Worm (Caenorhabditis elegans) whole organism, L2 larva: ENCODE data around the gene let-60.

Source experiments
- C34F6.9 ChIP-seq: fragments of 150-350 bp; optimal IDR thresholded peaks from 2 replicates; lab custom pipeline; 2014; ENCODE audit warnings: missing biosample characterization, missing genetic modification characterization
- F13H6.1 ChIP-seq: sonication (generic microtip); optimal IDR thresholded peaks from 2 replicates; lab custom pipeline; 2016; ENCODE audit warnings: missing genetic modification characterization, missing compliant biosample characterization
- Y55F3AM.14 ChIP-seq: fragments of 200-800 bp; sonication (Bioruptor generic); optimal IDR thresholded peaks from 2 replicates; lab custom pipeline; 2018; ENCODE audit warnings: mild to moderate bottlenecking, missing genetic modification characterization, missing compliant biosample characterization
- ZK546.5 ChIP-seq: sonication (generic microtip); optimal IDR thresholded peaks from 2 replicates; lab custom pipeline; 2017; ENCODE audit warnings: missing biosample characterization, missing genetic modification characterization
- aly-2 ChIP-seq: fragments of 150-350 bp; optimal IDR thresholded peaks from 2 replicates; lab custom pipeline; 2014; ENCODE audit warnings: missing biosample characterization, missing genetic modification characterization
- ceh-16 ChIP-seq: fragments of 150-350 bp; optimal IDR thresholded peaks from 2 replicates; lab custom pipeline; 2014; ENCODE audit warnings: missing biosample characterization, missing genetic modification characterization
- elt-3 ChIP-seq: sonication (generic microtip); optimal IDR thresholded peaks from 2 replicates; lab custom pipeline; 2017; ENCODE audit warnings: missing biosample characterization, missing genetic modification characterization
- gmeb-1 ChIP-seq: fragments of 150-350 bp; optimal IDR thresholded peaks from 2 replicates; lab custom pipeline; 2014; ENCODE audit warnings: missing biosample characterization, missing genetic modification characterization
- lin-11 ChIP-seq: fragments of 150-350 bp; sonication (generic microtip); optimal IDR thresholded peaks from 2 replicates; lab custom pipeline; 2014; ENCODE audit warnings: missing biosample characterization, missing genetic modification characterization, inconsistent platforms, mixed read lengths
- lin-13 ChIP-seq: fragments of 150-350 bp; optimal IDR thresholded peaks from 2 replicates; lab custom pipeline; 2014; ENCODE audit warnings: missing biosample characterization, missing genetic modification reagents, missing genetic modification characterization
- lin-39 ChIP-seq: fragments of 150-350 bp; optimal IDR thresholded peaks from 2 replicates; lab custom pipeline; 2014; ENCODE audit warnings: missing biosample characterization, missing genetic modification reagents, missing genetic modification characterization
- lsy-2 ChIP-seq, 2 experiments: fragments of 150-350 bp in 1 of 2; sonication (generic microtip) in 1 of 2; optimal IDR thresholded peaks; 2 replicates each; lab custom pipeline; 2014 to 2017; ENCODE audit warnings: missing biosample characterization in 2 of 2, missing genetic modification characterization in 2 of 2
- mab-5 ChIP-seq: fragments of 150-350 bp; optimal IDR thresholded peaks from 2 replicates; lab custom pipeline; 2014; ENCODE audit warnings: missing biosample characterization, missing genetic modification characterization
- mdl-1 ChIP-seq, 2 experiments: fragments of 150-350 bp in 1 of 2; sonication (generic microtip) in 1 of 2; optimal IDR thresholded peaks; 2 replicates each; lab custom pipeline; 2017; ENCODE audit warnings: missing biosample characterization in 2 of 2, missing genetic modification characterization in 2 of 2
- nhr-129 ChIP-seq: fragments of 150-350 bp; optimal IDR thresholded peaks from 2 replicates; lab custom pipeline; 2014; ENCODE audit warnings: missing biosample characterization, missing genetic modification characterization
- nhr-21 ChIP-seq: fragments of 150-350 bp; optimal IDR thresholded peaks from 2 replicates; lab custom pipeline; 2014; ENCODE audit warnings: missing biosample characterization, missing genetic modification characterization
- nhr-23 ChIP-seq: fragments of 150-350 bp; optimal IDR thresholded peaks from 2 replicates; lab custom pipeline; 2014; ENCODE audit warnings: missing biosample characterization, missing genetic modification reagents, missing genetic modification characterization
- nhr-237 ChIP-seq: fragments of 150-350 bp; optimal IDR thresholded peaks from 2 replicates; lab custom pipeline; 2014; ENCODE audit warnings: missing biosample characterization, missing genetic modification characterization
- nhr-25 ChIP-seq: fragments of 150-350 bp; sonication (generic microtip); optimal IDR thresholded peaks from 3 replicates; lab custom pipeline; 2014; ENCODE audit warnings: missing biosample characterization, missing genetic modification characterization
- nhr-77 ChIP-seq: fragments of 150-350 bp; optimal IDR thresholded peaks from 2 replicates; lab custom pipeline; 2014; ENCODE audit warnings: missing biosample characterization, missing genetic modification characterization
- skn-1 ChIP-seq: sonication (generic microtip); optimal IDR thresholded peaks from 2 replicates; lab custom pipeline; 2017; ENCODE audit warnings: missing biosample characterization, missing genetic modification characterization
- sma-3 ChIP-seq: sonication (generic microtip); optimal IDR thresholded peaks from 2 replicates; lab custom pipeline; 2016; ENCODE audit warnings: missing genetic modification reagents, missing genetic modification characterization, missing compliant biosample characterization
- snpc-4 ChIP-seq: fragments of 150-350 bp; optimal IDR thresholded peaks from 2 replicates; lab custom pipeline; 2014; ENCODE audit warnings: missing biosample characterization, missing genetic modification characterization
- unc-55 ChIP-seq: fragments of 150-350 bp; sonication (generic microtip); optimal IDR thresholded peaks from 3 replicates; lab custom pipeline; 2014; ENCODE audit warnings: missing biosample characterization, missing genetic modification reagents, missing genetic modification characterization
- unc-62 ChIP-seq: fragments of 150-350 bp; optimal IDR thresholded peaks from 2 replicates; lab custom pipeline; 2014; ENCODE audit warnings: missing biosample characterization, missing genetic modification reagents, missing genetic modification characterization
- zag-1 ChIP-seq: fragments of 150-350 bp; optimal IDR thresholded peaks from 2 replicates; lab custom pipeline; 2014; ENCODE audit warnings: missing biosample characterization, missing genetic modification characterization
- ztf-1 ChIP-seq: fragments of 200-800 bp; sonication (Bioruptor generic); conservative IDR thresholded peaks from 2 replicates; pipeline ENCODE4 v1.3.6; 2022; ENCODE audit warnings: missing genetic modification characterization, missing compliant biosample characterization
- ztf-11 ChIP-seq: sonication (generic microtip); optimal IDR thresholded peaks from 2 replicates; lab custom pipeline; 2017; ENCODE audit warnings: missing biosample characterization, missing genetic modification characterization
- ztf-4 ChIP-seq: fragments of 150-350 bp; optimal IDR thresholded peaks from 2 replicates; lab custom pipeline; 2014; ENCODE audit warnings: missing biosample characterization, missing genetic modification characterization

The let-60 gene

DNA sequence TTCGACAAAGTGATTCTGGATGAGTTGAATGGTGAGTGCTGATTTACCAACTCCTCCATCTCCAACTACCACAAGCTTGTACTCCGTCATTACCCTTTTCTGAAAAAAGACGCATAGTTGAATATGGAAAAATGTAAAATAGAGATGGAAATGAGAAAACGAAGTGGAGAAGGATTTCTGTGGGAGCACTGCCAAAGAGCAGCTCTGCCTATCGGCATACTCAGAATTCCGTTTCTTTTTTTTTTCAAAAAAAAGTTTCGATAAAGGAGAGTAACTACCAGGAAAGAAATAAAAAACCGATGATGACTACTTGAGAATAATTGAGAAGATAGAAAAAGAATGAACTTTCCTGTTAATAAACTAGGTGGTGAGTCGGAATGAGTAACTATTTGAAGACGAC, at the start of gene let-60:
let-60 (minus strand) TSS at position 101 of the 400 bp plus-strand sequence.
- TF ChIP-seq nhr-77 (no peak), ztf-11 (tag; lab: Kevin White, UChicago) (no peak), elt-3 (no peak)

DNA sequence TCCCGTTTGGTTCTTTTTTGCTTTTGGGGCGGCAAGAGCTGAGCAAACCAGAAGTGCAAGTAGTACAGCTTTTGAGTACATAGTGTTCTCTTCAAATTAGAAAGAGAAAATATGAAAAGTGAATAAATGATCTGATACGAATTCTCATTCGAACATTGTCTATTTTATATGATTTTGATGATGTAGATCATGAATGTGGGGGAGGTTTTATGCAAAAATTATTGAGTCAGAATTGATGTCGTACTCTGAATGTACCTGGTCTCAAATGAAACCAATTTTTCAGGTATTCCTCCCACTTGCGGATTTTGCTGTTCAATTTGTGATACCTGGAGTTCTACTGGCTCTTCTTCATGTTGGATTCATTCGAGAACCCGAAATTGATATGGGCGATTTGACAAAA, 49.3 kb upstream of the let-60 start, which contains the start of gene K01A6.4:
K01A6.4 (minus strand) TSS at position 101 of the 400 bp plus-strand sequence.
- TF ChIP-seq aly-2 (tag; lab: Kevin White, UChicago), result no peak

DNA sequence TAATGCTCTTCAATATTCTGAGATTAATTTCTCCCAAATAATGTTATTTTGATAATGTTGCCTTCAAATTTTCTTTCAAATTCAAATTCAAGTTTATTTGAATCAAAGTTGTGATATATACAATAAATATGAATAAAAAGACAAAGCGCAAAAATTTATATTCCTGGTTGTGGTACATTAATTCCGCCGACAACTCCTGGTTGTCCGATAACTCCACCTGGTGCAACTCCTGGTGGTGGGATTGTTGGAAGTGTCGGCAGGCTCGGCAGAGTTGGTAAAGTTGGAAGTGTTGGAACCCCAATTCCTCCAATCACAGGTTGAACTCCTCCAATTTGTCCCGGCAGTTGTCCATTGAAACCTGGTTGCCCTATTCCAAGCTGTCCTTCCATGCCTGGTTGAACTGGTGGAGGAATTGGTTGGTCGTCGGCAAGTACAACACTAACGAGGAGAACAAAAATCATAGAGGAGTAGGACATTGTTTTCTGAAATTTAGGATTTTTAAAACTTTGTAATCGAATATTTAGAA, 47.3 kb upstream of the let-60 start, which contains the start of gene K01A6.7:
K01A6.7 (minus strand) TSS at position 476 of the 526 bp plus-strand sequence.
- TF ChIP-seq ZK546.5 (tag; lab: Kevin White, UChicago), result no peak
- TF ChIP-seq sma-3 (GFP tag; lab: Kevin White, UChicago), result no peak
- no peak for TF ChIP-seq nhr-77
- no peak for TF ChIP-seq C34F6.9 (tag; lab: Kevin White, UChicago)
- TF ChIP-seq lin-13 (GFP tag; lab: Kevin White, UChicago), result no peak
- no peak for TF ChIP-seq nhr-237 (tag; lab: Kevin White, UChicago)
- no peak for TF ChIP-seq ztf-1 (GFP tag; lab: Robert Waterston, UW)
- TF ChIP-seq snpc-4 (tag; lab: Kevin White, UChicago), result no peak
- no peak for TF ChIP-seq elt-3
- TF ChIP-seq nhr-21 (tag; lab: Kevin White, UChicago), result no peak
- no peak for TF ChIP-seq ceh-16 (tag; lab: Kevin White, UChicago)
- TF ChIP-seq mdl-1 (tag; optimal IDR thresholded peaks at IDR 0.05; lab: Kevin White, UChicago), result no peak
- TF ChIP-seq lin-39 (tag; lab: Kevin White, UChicago), result no peak
- TF ChIP-seq ztf-4 (tag; lab: Kevin White, UChicago), result no peak
- no peak for TF ChIP-seq ztf-11 (tag; lab: Kevin White, UChicago)
- no peak for TF ChIP-seq unc-55 (GFP tag; lab: Kevin White, UChicago)
- TF ChIP-seq unc-62 (GFP tag; lab: Kevin White, UChicago), result no peak
- TF ChIP-seq nhr-25, result no peak
- TF ChIP-seq nhr-23, result no peak

ce11 chrIV:11737269-11737668, 46.4 kb upstream of the let-60 start, which contains the start of gene K01A6.8:
Gene K01A6.8, minus strand, starts transcription at chrIV:11737369.
- TF ChIP-seq unc-55 (GFP tag; lab: Kevin White, UChicago), result no peak
- TF ChIP-seq ztf-1 (GFP tag; lab: Robert Waterston, UW), result no peak
- no peak for TF ChIP-seq nhr-21 (tag; lab: Kevin White, UChicago)
- TF ChIP-seq F13H6.1, result no peak
- no peak for TF ChIP-seq lin-13 (GFP tag; lab: Kevin White, UChicago)
- no peak for TF ChIP-seq ZK546.5 (tag; lab: Kevin White, UChicago)
- no peak for TF ChIP-seq skn-1 (tag; lab: Kevin White, UChicago)
- TF ChIP-seq zag-1 (tag; lab: Kevin White, UChicago), result no peak
- TF ChIP-seq sma-3 (GFP tag; lab: Kevin White, UChicago), result no peak
- no peak for TF ChIP-seq ztf-11 (tag; lab: Kevin White, UChicago)
- no peak for TF ChIP-seq nhr-129 (tag; lab: Kevin White, UChicago)
- TF ChIP-seq snpc-4 (tag; lab: Kevin White, UChicago), result no peak
- no peak for TF ChIP-seq unc-62 (GFP tag; lab: Kevin White, UChicago)
- TF ChIP-seq nhr-25, result no peak

DNA sequence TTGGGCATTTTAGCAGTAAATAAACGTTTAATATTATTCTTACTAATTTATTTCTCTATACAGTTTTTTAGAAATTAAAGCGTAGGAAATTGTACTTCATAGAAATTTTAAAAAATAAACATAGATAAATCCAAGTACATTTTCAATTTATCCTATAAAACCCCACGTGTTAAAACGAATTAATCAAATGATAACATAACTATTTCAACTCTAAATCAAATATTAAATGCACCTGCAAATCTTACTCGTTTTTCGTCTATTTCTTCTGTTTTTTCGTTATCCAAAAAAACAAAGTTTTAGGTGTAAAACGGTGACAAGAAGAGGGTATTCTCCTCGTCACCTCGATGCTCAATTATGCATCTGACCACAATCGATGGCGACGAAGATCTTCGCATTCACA, 44.1 kb upstream of the let-60 start, which contains the start of gene K01A6.6:
K01A6.6 (plus strand) TSS at position 301 of the 400 bp plus-strand sequence.
- no peak for TF ChIP-seq lsy-2 (tag; optimal IDR thresholded peaks at IDR 0.05; lab: Kevin White, UChicago)

DNA sequence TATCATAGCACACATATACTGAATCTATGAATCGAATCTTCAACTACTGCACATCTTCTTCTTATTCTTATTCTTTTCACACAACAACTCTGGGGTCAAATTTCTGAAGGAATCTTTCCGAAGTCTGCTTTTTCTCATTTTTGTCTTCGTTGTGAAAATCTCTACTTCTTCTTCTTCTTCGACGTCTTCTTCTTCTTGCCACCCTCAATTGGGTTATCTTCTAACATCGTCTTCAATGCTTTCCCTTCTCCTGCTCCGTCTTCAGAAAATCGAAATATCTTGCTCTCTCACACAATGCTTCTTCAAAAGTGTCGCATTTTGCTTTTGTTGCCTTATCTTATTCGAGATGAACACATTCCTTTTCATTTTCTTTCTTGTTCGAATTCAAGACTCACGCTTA, 32.4 kb upstream of the let-60 start:
- TF ChIP-seq mab-5 (no peak), C34F6.9 (tag; lab: Kevin White, UChicago) (no peak), lin-39 (tag; lab: Kevin White, UChicago) (no peak), lin-11 (tag; lab: Kevin White, UChicago) (no peak), zag-1 (tag; lab: Kevin White, UChicago) (no peak), Y55F3AM.14 (no peak), ztf-1 (GFP tag; lab: Robert Waterston, UW) (no peak), nhr-23 (no peak), mdl-1 (tag; optimal IDR thresholded peaks at IDR 0.05; lab: Kevin White, UChicago) (no peak), gmeb-1 (tag; lab: Kevin White, UChicago) (no peak)
